Fruit fly (Drosophila melanogaster): ENCODE data around the gene CG5909.

Gene CG5909

DNA sequence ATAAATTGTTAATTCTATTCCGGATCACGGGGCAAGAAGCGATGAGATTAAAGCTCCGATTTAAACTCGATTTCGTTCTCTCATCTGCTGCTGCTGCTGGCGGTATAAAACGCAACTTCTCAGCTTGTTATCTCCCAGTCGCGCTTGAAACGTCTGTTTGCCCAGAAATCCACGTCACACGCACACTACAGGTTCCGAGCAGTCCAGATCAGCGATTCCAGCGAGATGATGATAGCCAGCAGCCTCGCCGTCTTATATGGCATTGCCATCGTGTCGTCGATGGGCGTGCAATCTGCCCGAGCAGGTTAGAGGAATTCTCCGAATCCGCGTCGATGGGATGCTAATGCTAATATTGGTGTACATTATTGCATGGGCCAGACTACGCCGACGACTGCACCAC lies 3.1 kb upstream of the CG5909 start, which contains the start of gene grass:
TSS of gene grass (plus strand) at position 135 of the 400 bp plus-strand sequence.
- TF ChIP-seq ovo (GFP tag; optimal IDR thresholded peaks at IDR 0.05) (no peak), CG33017 (tag; optimal IDR thresholded peaks at IDR 0.05) (no peak), cic (GFP tag; optimal IDR thresholded peaks at IDR 0.05) (no peak), Mnt (GFP tag; optimal IDR thresholded peaks at IDR 0.05) (no peak), Clk (GFP tag; optimal IDR thresholded peaks at IDR 0.05) (no peak), Hr96 (GFP tag; optimal IDR thresholded peaks at IDR 0.05) (no peak), CG14711 (tag; optimal IDR thresholded peaks at IDR 0.05) (no peak), CG12768 (GFP tag; optimal IDR thresholded peaks at IDR 0.05) (no peak), CG1620 (GFP tag; optimal IDR thresholded peaks at IDR 0.05) (no peak), toe (GFP tag; optimal IDR thresholded peaks at IDR 0.05) (no peak)

DNA sequence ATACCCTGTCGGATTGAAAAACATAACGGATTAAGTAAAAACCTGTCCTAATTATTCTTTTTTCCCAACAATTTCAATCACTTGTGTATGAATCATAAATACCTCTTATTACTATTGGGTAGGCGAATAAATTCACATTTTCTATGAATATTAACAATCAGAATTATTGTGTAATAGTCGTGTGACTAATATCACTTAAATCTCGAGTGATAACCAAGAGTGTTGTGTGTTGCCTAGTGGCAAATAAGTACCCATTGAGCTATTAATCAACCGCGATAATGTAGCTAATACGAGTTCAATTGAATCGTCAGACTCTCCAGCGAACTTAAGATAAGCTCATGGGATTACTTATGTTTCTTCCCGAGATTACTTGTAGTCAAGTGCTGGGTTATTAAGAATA lies 1.1 kb upstream of the CG5909 start:
- TF ChIP-seq kay (GFP tag; ENCODE audit: borderline replicate concordance) (peak; percentile 25), Clk (GFP tag; optimal IDR thresholded peaks at IDR 0.05) (no peak)

DNA sequence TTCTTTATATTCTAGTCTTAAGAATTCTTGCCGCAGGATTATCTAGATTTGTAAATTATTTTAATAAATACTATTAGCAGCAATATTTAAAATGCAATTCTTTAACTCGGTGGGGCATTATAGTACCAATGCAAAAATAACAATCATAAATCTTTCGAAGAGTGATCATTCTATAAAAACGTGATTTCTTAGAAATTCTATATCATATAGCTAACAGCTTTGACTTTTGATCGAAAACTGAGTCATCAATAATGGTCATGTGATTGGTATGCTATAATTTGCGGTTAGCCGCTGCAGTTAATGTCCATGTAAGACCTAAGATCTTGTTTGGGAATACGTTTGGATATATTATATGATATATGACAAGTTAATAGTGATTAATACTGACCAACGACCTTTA lies 1.9 kb downstream of the CG5909 start, which contains the start of gene ppk31:
TSS of gene ppk31 (plus strand) at position 301 of the 400 bp plus-strand sequence.
- TF ChIP-seq pad (GFP tag; optimal IDR thresholded peaks at IDR 0.05) (no peak), CG12768 (GFP tag; optimal IDR thresholded peaks at IDR 0.05) (no peak), tj (GFP tag; optimal IDR thresholded peaks at IDR 0.05) (no peak), CG5204 (GFP tag; optimal IDR thresholded peaks at IDR 0.05) (no peak), toe (GFP tag; optimal IDR thresholded peaks at IDR 0.05) (no peak), cnc (optimal IDR thresholded peaks at IDR 0.05) (no peak), kay (GFP tag; ENCODE audit: borderline replicate concordance) (no peak), Hr96 (GFP tag; optimal IDR thresholded peaks at IDR 0.05) (no peak), Clk (GFP tag; optimal IDR thresholded peaks at IDR 0.05) (no peak), CG14711 (tag; optimal IDR thresholded peaks at IDR 0.05) (no peak), CG33017 (tag; optimal IDR thresholded peaks at IDR 0.05) (no peak), CG1620 (GFP tag; optimal IDR thresholded peaks at IDR 0.05) (no peak), bab1 (GFP tag; optimal IDR thresholded peaks at IDR 0.05) (no peak), cic (GFP tag; optimal IDR thresholded peaks at IDR 0.05) (no peak), CG7101 (tag; optimal IDR thresholded peaks at IDR 0.05) (no peak), ovo (GFP tag; optimal IDR thresholded peaks at IDR 0.05) (no peak), CG11617 (GFP tag; optimal IDR thresholded peaks at IDR 0.05) (no peak), Crg-1 (GFP tag; optimal IDR thresholded peaks at IDR 0.05) (no peak), Mnt (GFP tag; optimal IDR thresholded peaks at IDR 0.05) (no peak), CG7045 (GFP tag; optimal IDR thresholded peaks at IDR 0.05) (no peak)

DNA sequence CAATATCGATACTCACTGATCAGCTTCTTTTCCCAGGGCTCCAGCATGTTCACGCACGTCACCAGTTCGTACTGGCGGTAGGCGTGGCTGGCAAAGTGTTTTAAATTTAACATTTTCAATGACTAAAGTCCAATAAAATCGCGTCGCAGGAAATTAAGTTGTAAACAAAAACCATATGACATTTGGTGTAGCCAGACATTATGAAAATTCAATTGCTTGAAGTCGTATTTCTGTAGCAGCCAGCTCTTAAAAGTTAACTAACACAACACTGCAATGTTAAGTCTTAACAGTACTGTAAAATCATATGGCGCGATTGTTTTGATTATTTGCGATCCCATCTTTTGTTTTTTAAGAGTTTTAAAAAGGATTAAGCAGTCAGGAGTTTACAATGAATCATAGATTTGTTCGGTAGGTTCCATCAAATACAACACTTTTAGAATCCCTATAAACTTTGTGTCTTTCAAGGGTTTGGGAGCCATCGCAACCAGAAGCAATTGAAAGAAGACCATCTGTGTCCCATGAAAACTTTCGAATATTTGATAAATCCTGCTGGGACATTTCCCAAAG lies 4.5 kb downstream of the CG5909 start, which contains the start of the genes CG34293 and spn-D:
TSS of gene CG34293 (minus strand) at position 160 of the 567 bp plus-strand sequence.
TSS of gene spn-D (plus strand) at position 301 of the 567 bp plus-strand sequence.
- peak; percentile 62 for TF ChIP-seq kay (GFP tag; ENCODE audit: borderline replicate concordance)
- no peak for TF ChIP-seq ovo (GFP tag; optimal IDR thresholded peaks at IDR 0.05)
- TF ChIP-seq bab1 (GFP tag; optimal IDR thresholded peaks at IDR 0.05): peak; percentile 59

DNA sequence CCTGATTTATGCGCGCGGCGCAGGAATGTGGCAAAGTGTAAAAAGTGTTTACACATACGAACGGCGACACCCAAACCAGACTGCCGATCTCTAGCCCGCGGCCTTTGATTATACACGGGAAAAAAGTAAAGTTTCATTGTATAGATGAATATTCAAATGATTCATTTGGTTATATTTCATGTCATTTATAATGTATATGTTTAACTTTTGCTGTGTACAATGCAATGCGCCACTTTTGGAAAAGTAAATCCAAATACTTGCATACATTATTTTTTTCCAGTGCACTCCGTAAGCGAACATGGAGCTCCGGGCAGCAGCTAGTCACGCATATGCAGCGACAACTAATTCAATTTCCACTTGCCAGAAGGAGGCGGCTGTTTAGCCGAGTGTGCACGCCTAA lies 6.4 kb downstream of the CG5909 start:
- TF ChIP-seq Mnt (GFP tag; optimal IDR thresholded peaks at IDR 0.05) (no peak), pad (GFP tag; optimal IDR thresholded peaks at IDR 0.05) (no peak), CG5204 (GFP tag; optimal IDR thresholded peaks at IDR 0.05) (no peak), cnc (optimal IDR thresholded peaks at IDR 0.05) (no peak), bab1 (GFP tag; optimal IDR thresholded peaks at IDR 0.05) (no peak), Crg-1 (GFP tag; optimal IDR thresholded peaks at IDR 0.05) (no peak)

DNA sequence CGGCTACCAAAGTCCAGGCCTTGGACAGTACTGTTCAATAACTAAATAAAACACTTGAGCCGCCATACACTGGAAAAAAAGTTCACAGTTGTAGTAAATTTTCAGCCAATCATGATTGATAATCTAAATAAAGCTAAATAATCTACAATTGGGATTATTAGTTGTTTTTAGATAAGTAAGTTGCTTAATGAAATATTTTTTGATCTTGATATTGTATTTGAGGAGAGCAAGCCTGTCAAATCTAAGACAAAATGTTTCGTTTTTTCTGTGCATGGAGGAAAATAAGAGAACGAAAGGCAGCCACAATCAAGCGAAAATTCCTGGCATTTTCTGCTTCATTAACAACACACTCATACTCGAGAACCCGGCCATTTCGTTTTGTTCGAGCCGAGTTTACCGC lies 10.2 kb downstream of the CG5909 start:
- TF ChIP-seq CG11617 (GFP tag; optimal IDR thresholded peaks at IDR 0.05): no peak
- TF ChIP-seq bab1 (GFP tag; optimal IDR thresholded peaks at IDR 0.05): no peak
- no peak for TF ChIP-seq tj (GFP tag; optimal IDR thresholded peaks at IDR 0.05)
- no peak for TF ChIP-seq CG7045 (GFP tag; optimal IDR thresholded peaks at IDR 0.05)
- TF ChIP-seq CG14711 (tag; optimal IDR thresholded peaks at IDR 0.05): no peak
- no peak for TF ChIP-seq cnc (optimal IDR thresholded peaks at IDR 0.05)
- no peak for TF ChIP-seq Hr96 (GFP tag; optimal IDR thresholded peaks at IDR 0.05)
- TF ChIP-seq Clk (GFP tag; optimal IDR thresholded peaks at IDR 0.05): no peak

DNA sequence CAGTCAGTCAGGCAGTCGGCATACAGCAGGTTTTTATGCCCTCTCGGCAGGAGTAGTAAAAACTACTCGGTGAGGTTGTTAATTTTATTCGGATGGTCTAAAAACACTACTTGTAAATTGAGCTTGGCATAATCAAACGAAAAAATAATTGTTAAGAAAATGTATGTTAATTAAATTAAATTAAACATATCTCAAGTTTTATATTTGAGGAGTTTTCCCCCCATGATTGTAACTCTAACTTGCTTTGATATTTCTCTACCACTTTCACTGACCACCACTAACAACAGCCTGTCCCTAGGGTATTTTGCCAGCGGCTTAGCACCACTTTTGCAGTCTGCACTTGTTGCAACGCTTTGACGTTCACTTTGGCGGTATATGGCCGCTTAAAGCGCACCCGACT lies 14.8 kb downstream of the CG5909 start:
- TF ChIP-seq Crg-1 (GFP tag; optimal IDR thresholded peaks at IDR 0.05) (no peak), CG7101 (tag; optimal IDR thresholded peaks at IDR 0.05) (no peak), CG14711 (tag; optimal IDR thresholded peaks at IDR 0.05) (no peak), CG11617 (GFP tag; optimal IDR thresholded peaks at IDR 0.05) (no peak), CG12768 (GFP tag; optimal IDR thresholded peaks at IDR 0.05) (no peak), Clk (GFP tag; optimal IDR thresholded peaks at IDR 0.05) (no peak), CG1620 (GFP tag; optimal IDR thresholded peaks at IDR 0.05) (no peak), bab1 (GFP tag; optimal IDR thresholded peaks at IDR 0.05) (no peak), CG33017 (tag; optimal IDR thresholded peaks at IDR 0.05) (no peak), cnc (optimal IDR thresholded peaks at IDR 0.05) (no peak)

Data from whole organism, adult.